Worm (Caenorhabditis elegans): Measurements from ENCODE around the gene F18E3.11.

DNA sequence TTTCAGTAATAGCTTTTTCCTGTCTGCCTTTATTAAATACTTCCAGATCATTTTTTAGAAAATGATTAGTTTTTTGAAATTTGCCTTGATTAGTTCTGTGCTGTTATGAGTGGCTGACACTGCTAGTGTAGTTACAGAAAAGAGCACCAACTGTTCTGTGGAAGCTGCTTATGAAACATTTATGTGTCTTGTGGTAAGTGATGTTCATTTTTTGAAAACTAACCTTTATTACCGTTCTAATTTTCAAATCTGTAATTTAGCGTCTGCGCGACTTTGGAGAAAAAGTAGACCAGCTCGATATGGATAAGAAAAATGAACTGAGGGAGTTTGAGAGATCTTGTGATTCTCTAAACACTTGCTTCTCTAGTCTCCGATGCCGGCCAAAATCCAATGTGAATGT, 43.7 kb upstream of the F18E3.11 start, which contains the start of gene srj-14:
- TF ChIP-seq nhr-11 (tag; optimal IDR thresholded peaks at IDR 0.05) = no peak
- TF ChIP-seq unc-55 (GFP tag; optimal IDR thresholded peaks at IDR 0.05) = no peak

All from whole organism, late embryonic.